Worm (Caenorhabditis elegans) whole organism, young adult: ENCODE results near the gene fos-1.

Experiments
- ama-1 ChIP-seq, 3 experiments: fragments of 150-350 bp in 1 of 3; sonication (generic microtip) in 2 of 3; optimal IDR thresholded peaks; 2 replicates each; lab custom pipeline; 2014 to 2018; ENCODE audit warnings: missing biosample characterization in 2 of 3, missing genetic modification characterization in 2 of 3, missing genetic modification reagents in 2 of 3
- ztf-28 ChIP-seq: fragments of 200-800 bp; sonication (Bioruptor generic); IDR thresholded peaks from 2 replicates; pipeline ENCODE4 v1.3.6; 2022; ENCODE audit warnings: missing genetic modification reagents, missing genetic modification characterization, missing compliant biosample characterization

ce11 chrV:6053188-6053687 is 49.8 kb downstream of the fos-1 start, which contains the start of gene seip-1:
- TF ChIP-seq ama-1 (optimal IDR thresholded peaks at IDR 0.05; lab: Kevin White, UChicago): peak; percentile 10
- no peak for TF ChIP-seq ama-1 (GFP tag; optimal IDR thresholded peaks at IDR 0.05; lab: Kevin White, UChicago)
- TF ChIP-seq ztf-28 (GFP tag; lab: Robert Waterston, UW): no peak
